Worm (Caenorhabditis elegans): ENCODE results near the gene hmg-1.1.

hmg-1.1 gene

DNA sequence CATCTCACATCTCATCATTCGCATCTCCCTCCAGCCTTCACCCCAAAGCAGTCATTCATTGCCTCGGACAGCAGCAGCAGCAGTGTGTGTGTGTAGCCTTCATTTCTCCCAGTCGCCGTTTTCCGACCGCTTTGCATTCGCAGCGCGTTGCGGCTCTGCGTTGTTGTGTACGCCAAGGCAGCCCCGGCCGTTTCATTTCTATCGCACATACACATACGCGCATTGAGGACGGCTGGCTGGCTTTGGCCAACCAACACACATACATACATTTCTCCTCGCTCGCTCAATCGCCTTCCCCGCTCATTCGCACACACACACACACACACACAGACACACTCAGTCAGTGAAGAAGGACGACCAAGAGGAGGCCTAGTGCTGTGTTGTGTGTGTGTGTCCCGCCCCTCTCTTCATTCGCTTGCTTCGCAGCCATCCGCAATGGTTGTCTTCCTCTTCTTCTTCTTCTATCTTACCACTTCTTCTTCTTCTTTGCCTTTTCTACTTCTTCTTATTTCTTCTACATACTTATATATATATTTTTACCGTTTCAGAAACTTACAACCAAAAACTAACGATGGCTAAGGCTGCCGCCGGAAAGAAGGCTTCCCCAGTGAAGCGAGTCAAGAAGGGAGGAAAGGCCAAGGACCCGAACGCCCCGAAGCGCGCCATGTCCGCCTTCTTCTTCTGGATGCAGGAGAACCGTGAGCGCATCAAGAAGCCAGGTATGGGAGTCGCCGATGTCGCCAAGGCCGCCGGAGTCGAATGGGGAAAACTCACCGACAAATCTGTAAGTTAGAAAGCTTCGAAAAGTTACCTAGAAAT is at the start of gene hmg-1.1:
TSS of gene hmg-1.1 (plus strand) at position 549 of the 819 bp plus-strand sequence.
- peak; percentile 80; the same call in 1 of the 2 replicates for TF ChIP-seq flt-1 (GFP tag; IDR thresholded peaks at IDR 0.05)
- no peak for TF ChIP-seq med-1 (GFP tag; optimal IDR thresholded peaks at IDR 0.05; ENCODE audit: insufficient read depth)
- TF ChIP-seq ztf-23 (GFP tag; IDR thresholded peaks at IDR 0.05): peak; percentile 82
- TF ChIP-seq ztf-29 (GFP tag; IDR thresholded peaks at IDR 0.05): peak; percentile 41; the same call in 1 of the 2 replicates
- no peak for TF ChIP-seq tab-1 (GFP tag; IDR thresholded peaks at IDR 0.05)
- TF ChIP-seq T22C8.4 (GFP tag; IDR thresholded peaks at IDR 0.05): no peak
- TF ChIP-seq cog-1 (tag; optimal IDR thresholded peaks at IDR 0.05): peak; percentile 72
- no peak for TF ChIP-seq ref-1 (GFP tag; conservative IDR thresholded peaks at IDR 0.05)
- no peak for TF ChIP-seq klf-2 (GFP tag; conservative IDR thresholded peaks at IDR 0.05)

ce11 chrII:14205335-14205734 is 45.2 kb upstream of the hmg-1.1 start, which contains the start of gene ace-3:
ace-3 (plus strand) TSS chrII:14205635.
- TF ChIP-seq ztf-23 (GFP tag; IDR thresholded peaks at IDR 0.05) (no peak), flt-1 (GFP tag; IDR thresholded peaks at IDR 0.05) (no peak), cog-1 (tag; optimal IDR thresholded peaks at IDR 0.05) (no peak), tab-1 (GFP tag; IDR thresholded peaks at IDR 0.05) (no peak), ref-1 (GFP tag; conservative IDR thresholded peaks at IDR 0.05) (no peak), T22C8.4 (GFP tag; IDR thresholded peaks at IDR 0.05) (no peak), ztf-29 (GFP tag; IDR thresholded peaks at IDR 0.05) (no peak), klf-2 (GFP tag; conservative IDR thresholded peaks at IDR 0.05) (no peak), med-1 (GFP tag; optimal IDR thresholded peaks at IDR 0.05; ENCODE audit: insufficient read depth) (no peak)

DNA sequence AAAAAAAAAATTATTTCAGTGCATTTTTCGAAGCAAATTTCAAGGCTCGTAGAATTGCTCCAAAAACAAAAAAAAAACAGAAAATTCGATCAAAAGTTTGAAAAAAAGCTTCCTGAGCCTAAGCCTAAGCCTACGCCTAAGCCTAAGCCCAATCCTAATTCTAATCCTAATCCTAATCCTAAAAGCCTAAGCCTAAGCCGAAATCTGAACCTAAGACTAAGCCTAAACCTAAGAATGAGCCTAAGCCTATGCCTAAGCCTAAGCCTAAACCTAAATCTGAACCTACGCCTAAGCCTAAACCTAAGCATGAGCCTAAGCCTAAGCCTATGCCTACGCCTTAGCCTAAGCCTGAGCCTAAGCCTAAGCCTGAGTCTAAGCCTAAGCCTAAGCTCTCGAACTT is 44.3 kb upstream of the hmg-1.1 start:
- TF ChIP-seq flt-1 (GFP tag; IDR thresholded peaks at IDR 0.05): 0 out of 2 replicates have a peak, but pooled peaks have one; percentile 43
- no peak for TF ChIP-seq tab-1 (GFP tag; IDR thresholded peaks at IDR 0.05)

DNA sequence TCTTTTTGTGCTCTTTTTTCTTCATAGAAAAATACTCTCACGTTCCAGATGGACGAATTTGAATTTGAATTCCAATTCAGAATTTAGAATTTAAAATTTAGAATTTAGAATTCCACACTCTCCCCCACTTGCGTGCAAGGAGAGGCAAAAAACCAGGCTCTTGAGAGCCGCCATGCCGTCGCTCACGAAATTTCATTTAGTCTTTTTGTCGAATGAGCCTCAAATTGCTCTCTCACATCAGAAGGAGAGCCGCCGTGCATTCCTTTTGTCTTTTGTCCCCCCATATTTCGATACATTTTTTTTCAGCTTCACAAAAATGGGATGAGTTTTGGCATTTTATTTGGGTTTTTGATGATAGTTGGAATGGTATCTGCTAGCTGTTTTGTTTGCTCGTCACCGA is 39.4 kb upstream of the hmg-1.1 start, which contains the start of gene hot-7:
TSS of gene hot-7 (plus strand) at position 301 of the 400 bp plus-strand sequence.
- TF ChIP-seq ztf-23 (GFP tag; IDR thresholded peaks at IDR 0.05) (no peak), flt-1 (GFP tag; IDR thresholded peaks at IDR 0.05) (no peak), med-1 (GFP tag; optimal IDR thresholded peaks at IDR 0.05; ENCODE audit: insufficient read depth) (no peak), ref-1 (GFP tag; conservative IDR thresholded peaks at IDR 0.05) (no peak), T22C8.4 (GFP tag; IDR thresholded peaks at IDR 0.05) (no peak), ztf-29 (GFP tag; IDR thresholded peaks at IDR 0.05) (no peak), klf-2 (GFP tag; conservative IDR thresholded peaks at IDR 0.05) (no peak), cog-1 (tag; optimal IDR thresholded peaks at IDR 0.05) (no peak), tab-1 (GFP tag; IDR thresholded peaks at IDR 0.05) (no peak)

ce11 chrII:14214109-14214508 is 36.4 kb upstream of the hmg-1.1 start, which contains the start of gene Y48B6A.10:
Y48B6A.10 (plus strand) TSS chrII:14214409.
- TF ChIP-seq flt-1 (GFP tag; IDR thresholded peaks at IDR 0.05): no peak
- no peak for TF ChIP-seq tab-1 (GFP tag; IDR thresholded peaks at IDR 0.05)
- TF ChIP-seq T22C8.4 (GFP tag; IDR thresholded peaks at IDR 0.05): no peak
- TF ChIP-seq klf-2 (GFP tag; conservative IDR thresholded peaks at IDR 0.05): no peak
- TF ChIP-seq cog-1 (tag; optimal IDR thresholded peaks at IDR 0.05): no peak
- no peak for TF ChIP-seq ref-1 (GFP tag; conservative IDR thresholded peaks at IDR 0.05)

DNA sequence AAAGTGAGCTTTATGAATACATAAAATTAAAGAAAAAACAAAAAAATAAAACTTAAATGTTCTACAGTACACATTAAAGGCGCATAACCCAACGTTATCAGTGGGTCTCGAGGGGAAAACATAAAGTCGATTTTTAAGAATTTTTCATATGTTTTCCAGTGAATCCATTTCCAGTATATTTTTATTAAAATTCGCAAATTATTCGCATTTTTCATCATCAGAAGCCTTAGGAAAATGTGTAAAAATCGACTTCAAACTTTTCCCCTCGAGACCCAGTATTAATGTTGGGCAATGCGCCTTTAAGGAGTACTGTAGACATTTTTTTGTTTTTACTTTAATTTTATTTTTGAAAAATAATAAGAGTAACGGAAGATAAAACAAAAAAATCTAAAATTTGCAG is 32.4 kb upstream of the hmg-1.1 start:
- TF ChIP-seq ztf-29 (GFP tag; IDR thresholded peaks at IDR 0.05): no peak
- TF ChIP-seq flt-1 (GFP tag; IDR thresholded peaks at IDR 0.05): no peak
- no peak for TF ChIP-seq cog-1 (tag; optimal IDR thresholded peaks at IDR 0.05)
- TF ChIP-seq tab-1 (GFP tag; IDR thresholded peaks at IDR 0.05): no peak
- TF ChIP-seq med-1 (GFP tag; optimal IDR thresholded peaks at IDR 0.05; ENCODE audit: insufficient read depth): no peak
- no peak for TF ChIP-seq ztf-23 (GFP tag; IDR thresholded peaks at IDR 0.05)
- no peak for TF ChIP-seq klf-2 (GFP tag; conservative IDR thresholded peaks at IDR 0.05)
- no peak for TF ChIP-seq ref-1 (GFP tag; conservative IDR thresholded peaks at IDR 0.05)
- TF ChIP-seq T22C8.4 (GFP tag; IDR thresholded peaks at IDR 0.05): no peak

DNA sequence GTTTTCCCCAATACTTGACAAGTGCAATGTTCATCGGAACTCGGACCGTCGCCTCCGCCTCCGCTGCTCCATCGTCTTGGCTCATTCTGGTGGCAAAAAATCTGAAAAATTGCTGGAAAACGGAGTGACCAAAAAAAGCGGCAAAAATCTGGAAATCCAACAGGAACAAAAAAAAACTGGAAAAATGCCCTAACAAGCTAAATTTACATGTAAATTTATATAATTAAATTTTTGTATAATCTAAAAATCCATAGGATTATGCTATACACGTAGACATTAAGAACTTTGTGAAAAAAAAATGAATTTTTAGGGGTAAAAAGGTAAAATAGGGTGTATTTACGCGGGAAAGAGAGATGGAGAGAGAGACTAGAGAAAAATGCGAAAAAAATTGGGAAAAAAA is 24.3 kb upstream of the hmg-1.1 start, which contains the start of gene Y48B6A.13:
TSS of gene Y48B6A.13 (minus strand) at position 101 of the 400 bp plus-strand sequence.
- TF ChIP-seq ztf-23 (GFP tag; IDR thresholded peaks at IDR 0.05) (no peak), T22C8.4 (GFP tag; IDR thresholded peaks at IDR 0.05) (no peak), cog-1 (tag; optimal IDR thresholded peaks at IDR 0.05) (no peak), klf-2 (GFP tag; conservative IDR thresholded peaks at IDR 0.05) (no peak), ref-1 (GFP tag; conservative IDR thresholded peaks at IDR 0.05) (no peak)

ce11 chrII:14230075-14230474 is 20.4 kb upstream of the hmg-1.1 start:
- TF ChIP-seq flt-1 (GFP tag; IDR thresholded peaks at IDR 0.05): no peak
- TF ChIP-seq ztf-23 (GFP tag; IDR thresholded peaks at IDR 0.05): no peak
- TF ChIP-seq klf-2 (GFP tag; conservative IDR thresholded peaks at IDR 0.05): no peak
- no peak for TF ChIP-seq cog-1 (tag; optimal IDR thresholded peaks at IDR 0.05)
- TF ChIP-seq T22C8.4 (GFP tag; IDR thresholded peaks at IDR 0.05): no peak
- TF ChIP-seq ref-1 (GFP tag; conservative IDR thresholded peaks at IDR 0.05): no peak
- no peak for TF ChIP-seq med-1 (GFP tag; optimal IDR thresholded peaks at IDR 0.05; ENCODE audit: insufficient read depth)
- no peak for TF ChIP-seq tab-1 (GFP tag; IDR thresholded peaks at IDR 0.05)
- no peak for TF ChIP-seq ztf-29 (GFP tag; IDR thresholded peaks at IDR 0.05)

- TF ChIP-seq flt-1 (GFP tag; IDR thresholded peaks at IDR 0.05) (no peak), klf-2 (GFP tag; conservative IDR thresholded peaks at IDR 0.05) (no peak), tab-1 (GFP tag; IDR thresholded peaks at IDR 0.05) (no peak), ztf-29 (GFP tag; IDR thresholded peaks at IDR 0.05) (no peak), med-1 (GFP tag; optimal IDR thresholded peaks at IDR 0.05; ENCODE audit: insufficient read depth) (no peak), ztf-23 (GFP tag; IDR thresholded peaks at IDR 0.05) (no peak), ref-1 (GFP tag; conservative IDR thresholded peaks at IDR 0.05) (no peak), T22C8.4 (GFP tag; IDR thresholded peaks at IDR 0.05) (no peak), cog-1 (tag; optimal IDR thresholded peaks at IDR 0.05) (no peak)
Measured at ce11 chrII:14230938-14231337, 19.6 kb upstream of the hmg-1.1 start.
